Fruit fly (Drosophila melanogaster) whole organism, embryonic: ENCODE results near the gene CG6959.

Experiments used
- Abd-B ChIP-seq: fragments of 200-800 bp; sonication (Bioruptor generic); optimal IDR thresholded peaks from 2 replicates; lab custom pipeline; 2018; ENCODE audit warnings: missing biosample characterization, mild to moderate bottlenecking, missing genetic modification characterization, moderate library complexity
- Antp ChIP-seq: fragments of 200-800 bp; sonication (Bioruptor generic); optimal IDR thresholded peaks from 3 replicates; lab custom pipeline; 2016; ENCODE audit warnings: missing biosample characterization, missing genetic modification characterization
- CG10543 ChIP-seq: fragments of 200-800 bp; sonication (Bioruptor generic); optimal IDR thresholded peaks from 3 replicates; lab custom pipeline; 2017; ENCODE audit warnings: missing biosample characterization, mild to moderate bottlenecking, missing genetic modification characterization, moderate library complexity
- CG12236 ChIP-seq: fragments of 200-800 bp; sonication (Bioruptor generic); optimal IDR thresholded peaks from 2 replicates; lab custom pipeline; 2016; ENCODE audit warnings: missing biosample characterization, missing genetic modification characterization
- CG1233 ChIP-seq: fragments of 200-800 bp; sonication (Bioruptor generic); optimal IDR thresholded peaks from 4 replicates; lab custom pipeline; 2018; ENCODE audit warnings: missing biosample characterization, mild to moderate bottlenecking, missing genetic modification characterization
- CG12744 ChIP-seq: fragments of 200-800 bp; sonication (Bioruptor generic); optimal IDR thresholded peaks from 2 replicates; lab custom pipeline; 2016; ENCODE audit warnings: missing biosample characterization, missing genetic modification characterization
- CG15696 ChIP-seq: fragments of 200-800 bp; sonication (Bioruptor generic); optimal IDR thresholded peaks from 2 replicates; lab custom pipeline; 2019; ENCODE audit warnings: missing biosample characterization, mild to moderate bottlenecking, missing genetic modification characterization, moderate library complexity
- CG1602 ChIP-seq: fragments of 200-800 bp; sonication (Bioruptor generic); optimal IDR thresholded peaks from 3 replicates; lab custom pipeline; 2016; ENCODE audit warnings: missing biosample characterization, missing genetic modification characterization
- CG34224 ChIP-seq: fragments of 200-800 bp; sonication (Bioruptor generic); IDR thresholded peaks from 3 replicates; pipeline ENCODE4 v1.3.6; 2022; ENCODE audit warnings: missing biosample characterization, missing genetic modification characterization; ENCODE audit not compliant: partially characterized antibody
- CG5953 ChIP-seq: fragments of 200-800 bp; sonication (Bioruptor generic); IDR thresholded peaks from 2 replicates; pipeline ENCODE4 v1.3.6; 2022; ENCODE audit warnings: missing biosample characterization, missing genetic modification characterization
- CG6813 ChIP-seq: fragments of 200-800 bp; sonication (Bioruptor generic); optimal IDR thresholded peaks from 2 replicates; lab custom pipeline; 2017; ENCODE audit warnings: missing biosample characterization, missing genetic modification characterization, mild to moderate bottlenecking, moderate library complexity, missing genetic modification reagents
- CG8359 ChIP-seq: fragments of 200-800 bp; sonication (Bioruptor generic); optimal IDR thresholded peaks from 2 replicates; lab custom pipeline; 2017; ENCODE audit warnings: missing biosample characterization, mild to moderate bottlenecking, missing genetic modification characterization, borderline replicate concordance
- CHES-1-like ChIP-seq: fragments of 200-800 bp; sonication (Bioruptor generic); optimal IDR thresholded peaks from 2 replicates; lab custom pipeline; 2016; ENCODE audit warnings: missing biosample characterization, missing genetic modification characterization
- Drgx ChIP-seq: fragments of 200-800 bp; sonication (Bioruptor generic); IDR thresholded peaks from 2 replicates; pipeline ENCODE4 v1.3.6; 2022; ENCODE audit warnings: missing biosample characterization, missing genetic modification characterization
- Fer1 ChIP-seq: fragments of 200-800 bp; sonication (Bioruptor generic); optimal IDR thresholded peaks from 2 replicates; lab custom pipeline; 2017; ENCODE audit warnings: missing biosample characterization, mild to moderate bottlenecking, missing genetic modification characterization
- Gsc ChIP-seq: fragments of 200-800 bp; sonication (Bioruptor generic); IDR thresholded peaks from 2 replicates; pipeline ENCODE4 v1.3.6; 2022; ENCODE audit warnings: missing biosample characterization, missing genetic modification characterization
- HLH3B ChIP-seq: fragments of 200-800 bp; sonication (Bioruptor generic); IDR thresholded peaks from 2 replicates; pipeline ENCODE4 v1.3.6; 2022; ENCODE audit warnings: missing biosample characterization, missing genetic modification characterization
- HLHmδ ChIP-seq: fragments of 200-800 bp; sonication (Bioruptor generic); optimal IDR thresholded peaks from 2 replicates; lab custom pipeline; 2018; ENCODE audit warnings: missing biosample characterization, mild to moderate bottlenecking, missing genetic modification characterization, moderate library complexity
- Hr3 ChIP-seq: fragments of 200-800 bp; sonication (Bioruptor generic); optimal IDR thresholded peaks from 3 replicates; lab custom pipeline; 2016; ENCODE audit warnings: missing biosample characterization, missing genetic modification characterization
- Jarid2 ChIP-seq: fragments of 200-800 bp; sonication (Bioruptor generic); optimal IDR thresholded peaks from 3 replicates; lab custom pipeline; 2017; ENCODE audit warnings: mild to moderate bottlenecking, missing biosample characterization, missing genetic modification reagents, missing genetic modification characterization
- Med ChIP-seq: fragments of 200-800 bp; sonication (Bioruptor generic); peaks from one replicate; lab custom pipeline; 2016; ENCODE audit warnings: missing biosample characterization, missing genetic modification characterization, mild to moderate bottlenecking, inconsistent platforms, moderate library complexity
- Myb ChIP-seq: fragments of 200-800 bp; sonication (Bioruptor generic); optimal IDR thresholded peaks from 2 replicates; lab custom pipeline; 2016; ENCODE audit warnings: missing biosample characterization, missing genetic modification characterization
- Sox102F ChIP-seq: fragments of 200-800 bp; sonication (Bioruptor generic); optimal IDR thresholded peaks from 2 replicates; lab custom pipeline; 2018; ENCODE audit warnings: missing biosample characterization, mild to moderate bottlenecking, missing genetic modification characterization, moderate library complexity
- Stat92E ChIP-seq, 3 experiments: fragments of >200 bp in 2 of 3; fragments of 200-800 bp in 1 of 3; sonication (Bioruptor generic) in 1 of 3; optimal IDR thresholded peaks; 2 replicates each; lab custom pipeline; 2017 to 2019; ENCODE audit warnings: missing biosample characterization in 3 of 3, missing genetic modification characterization in 3 of 3, mild to moderate bottlenecking in 1 of 3, moderate library complexity in 1 of 3
- abd-A ChIP-seq: fragments of 200-800 bp; sonication (Bioruptor generic); optimal IDR thresholded peaks from 3 replicates; lab custom pipeline; 2019; ENCODE audit warnings: missing biosample characterization, mild to moderate bottlenecking, missing genetic modification characterization, moderate library complexity
- ara ChIP-seq: fragments of 200-800 bp; sonication (Bioruptor generic); IDR thresholded peaks from 2 replicates; pipeline ENCODE4 v1.3.6; 2022; ENCODE audit warnings: missing biosample characterization, missing genetic modification characterization
- br ChIP-seq: fragments of >200 bp; optimal IDR thresholded peaks from 2 replicates; lab custom pipeline; 2017
- ci ChIP-seq: fragments of 200-800 bp; sonication (Bioruptor generic); IDR thresholded peaks from 3 replicates; pipeline ENCODE4 v1.3.6; 2022; ENCODE audit warnings: missing biosample characterization, missing genetic modification characterization
- gcm2 ChIP-seq: fragments of 200-800 bp; sonication (Bioruptor generic); optimal IDR thresholded peaks from 2 replicates; lab custom pipeline; 2016; ENCODE audit warnings: missing biosample characterization, missing genetic modification characterization
- insv ChIP-seq, 2 experiments: fragments of 200-800 bp; sonication (Bioruptor generic); optimal IDR thresholded peaks; 3 replicates each; lab custom pipeline; 2016 to 2018; ENCODE audit warnings: missing biosample characterization in 2 of 2, missing genetic modification characterization in 2 of 2
- inv ChIP-seq: fragments of 200-800 bp; sonication (Bioruptor generic); IDR thresholded peaks from 2 replicates; pipeline ENCODE4 v1.3.6; 2022; ENCODE audit warnings: missing biosample characterization, missing genetic modification characterization; ENCODE audit not compliant: partially characterized antibody
- knrl ChIP-seq: fragments of 200-800 bp; sonication (Bioruptor generic); IDR thresholded peaks from 3 replicates; pipeline ENCODE4 v1.3.6; 2022; ENCODE audit warnings: missing biosample characterization, missing genetic modification characterization; ENCODE audit not compliant: partially characterized antibody
- otp ChIP-seq: fragments of 200-800 bp; sonication (Bioruptor generic); IDR thresholded peaks from 3 replicates; pipeline ENCODE4, ENCODE4 v1.3.6; 2022; ENCODE audit warnings: missing biosample characterization, missing genetic modification characterization
- pan ChIP-seq, 4 experiments: fragments of >200 bp in 3 of 4; fragments of 200-800 bp in 1 of 4; sonication (Bioruptor generic) in 1 of 4; optimal IDR thresholded peaks in 3 of 4; IDR thresholded peaks in 1 of 4; 2 replicates each; pipeline versions ENCODE4 v1.3.6 to Lab custom; 2017 to 2022; ENCODE audit warnings: missing biosample characterization in 2 of 4, missing genetic modification characterization in 2 of 4, mixed read lengths in 1 of 4
- ranshi ChIP-seq: fragments of 200-800 bp; sonication (Bioruptor generic); IDR thresholded peaks from 2 replicates; pipeline ENCODE4 v1.3.6; 2022; ENCODE audit warnings: missing biosample characterization, missing genetic modification characterization
- repo ChIP-seq: fragments of 200-800 bp; sonication (Bioruptor generic); optimal IDR thresholded peaks from 2 replicates; lab custom pipeline; 2016; ENCODE audit warnings: missing biosample characterization, missing genetic modification characterization
- sens-2 ChIP-seq: fragments of 200-800 bp; sonication (Bioruptor generic); IDR thresholded peaks from 2 replicates; pipeline ENCODE4 v1.3.6; 2022; ENCODE audit warnings: missing biosample characterization, missing genetic modification characterization
- sug ChIP-seq: fragments of 200-800 bp; optimal IDR thresholded peaks from 2 replicates; lab custom pipeline; 2019; ENCODE audit warnings: missing biosample characterization, mild to moderate bottlenecking, missing genetic modification characterization, moderate library complexity

Gene CG6959

DNA sequence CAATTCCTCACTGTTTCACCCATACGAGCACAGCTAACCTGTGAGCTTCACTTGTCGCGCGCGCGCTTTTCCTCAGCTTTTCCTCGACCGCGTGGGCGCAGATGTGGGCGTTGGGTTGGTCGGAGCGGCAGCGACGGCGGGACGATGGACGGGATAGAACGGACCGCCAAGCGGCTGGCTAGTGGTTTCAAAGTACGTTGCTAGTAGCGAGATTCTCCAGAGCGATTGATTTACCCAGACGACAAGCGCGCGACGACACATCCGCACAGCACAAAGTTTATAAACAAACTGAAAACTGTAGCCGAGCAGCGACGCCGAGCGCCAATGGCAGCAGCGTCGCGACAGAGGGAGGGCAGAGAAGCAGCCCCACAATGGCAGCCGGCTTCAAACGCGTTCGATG is at the start of gene CG6959 (continued):
- TF ChIP-seq abd-A, result peak; percentile 10
- peak; percentile 3 for TF ChIP-seq sug
- TF ChIP-seq HLHmδ, result no peak
- peak; percentile 78; the same call in 2 of the 3 replicates for TF ChIP-seq ci (GFP tag; lab: Robert Waterston, UW)
- no peak for TF ChIP-seq CG1602
- no peak for TF ChIP-seq Myb (GFP tag; lab: Kevin White, UChicago)
- TF ChIP-seq CG34224 (GFP tag; lab: Robert Waterston, UW), result peak; percentile 38; the same call in 2 of the 3 replicates
- TF ChIP-seq Jarid2 (GFP tag; lab: Kevin White, UChicago), result peak; percentile 95
- TF ChIP-seq Sox102F (GFP tag; lab: Kevin White, UChicago), result no peak
- peak; percentile 31 for TF ChIP-seq CG10543 (GFP tag; lab: Kevin White, UChicago)
- TF ChIP-seq Drgx (GFP tag; lab: Robert Waterston, UW), result peak; percentile 63
- TF ChIP-seq otp (GFP tag; lab: Robert Waterston, UW), result peak; percentile 62; the same call in 1 of the 3 replicates
- TF ChIP-seq HLH3B (GFP tag; lab: Robert Waterston, UW), result peak; percentile 8; the same call in 1 of the 2 replicates
- no peak for TF ChIP-seq Antp (GFP tag; lab: Kevin White, UChicago)
- no peak for TF ChIP-seq pan (optimal IDR thresholded peaks at IDR 0.05; lab: Kevin White, UChicago)
- TF ChIP-seq pan (GFP tag; optimal IDR thresholded peaks at IDR 0.05 in 1 of 2, IDR thresholded peaks at IDR 0.05 in 1 of 2), result peak in 1 of 2 experiments; percentile 36
- TF ChIP-seq ranshi (GFP tag; lab: Robert Waterston, UW), result peak; percentile 25; the same call in 1 of the 2 replicates
- no peak for TF ChIP-seq Fer1 (GFP tag; lab: Kevin White, UChicago)
- 0 out of 2 replicates have a peak, but pooled peaks have one; percentile 20 for TF ChIP-seq CG5953 (GFP tag; lab: Robert Waterston, UW)
- TF ChIP-seq inv (GFP tag; lab: Robert Waterston, UW), result no peak
- no peak for TF ChIP-seq ara
- peak; percentile 50 for TF ChIP-seq CG6813 (GFP tag; lab: Kevin White, UChicago)
- peak; percentile 25 for TF ChIP-seq CG8359
- TF ChIP-seq Gsc (GFP tag; lab: Robert Waterston, UW), result no peak
- peak; percentile 41 for TF ChIP-seq CHES-1-like (GFP tag; lab: Kevin White, UChicago)
- no peak for TF ChIP-seq Stat92E (GFP tag; optimal IDR thresholded peaks at IDR 0.05; lab: Kevin White, UChicago)
- TF ChIP-seq, all 482 proteins: peak for 84

DNA sequence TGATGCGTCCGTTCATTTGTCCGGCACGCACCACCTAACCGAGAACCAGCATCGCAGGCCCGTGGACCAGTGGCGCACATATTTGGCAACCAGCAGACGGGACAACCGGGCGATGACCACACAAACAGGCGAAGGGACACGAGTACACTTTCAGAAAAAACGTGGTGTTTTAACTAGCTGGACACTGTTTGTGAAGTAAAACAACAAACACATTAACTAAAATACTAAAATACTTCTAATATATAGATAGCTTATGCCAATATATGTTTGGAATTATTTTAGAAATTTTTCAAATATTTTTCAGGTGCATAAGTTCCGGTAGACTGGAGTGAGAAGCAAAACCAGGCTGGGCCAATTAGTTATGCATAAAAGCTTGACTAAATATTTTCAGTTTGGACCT is 33.6 kb upstream of the CG6959 start:
- TF ChIP-seq CG5953 (GFP tag; lab: Robert Waterston, UW) (no peak), CG12236 (no peak), inv (GFP tag; lab: Robert Waterston, UW) (no peak), CG1233 (GFP tag; lab: Kevin White, UChicago) (no peak), repo (GFP tag; lab: Kevin White, UChicago) (no peak), sens-2 (GFP tag; lab: Robert Waterston, UW) (no peak), gcm2 (GFP tag; lab: Kevin White, UChicago) (no peak), CG15696 (tag; lab: Kevin White, UChicago) (no peak), Abd-B (GFP tag; lab: Kevin White, UChicago) (no peak), knrl (no peak)

DNA sequence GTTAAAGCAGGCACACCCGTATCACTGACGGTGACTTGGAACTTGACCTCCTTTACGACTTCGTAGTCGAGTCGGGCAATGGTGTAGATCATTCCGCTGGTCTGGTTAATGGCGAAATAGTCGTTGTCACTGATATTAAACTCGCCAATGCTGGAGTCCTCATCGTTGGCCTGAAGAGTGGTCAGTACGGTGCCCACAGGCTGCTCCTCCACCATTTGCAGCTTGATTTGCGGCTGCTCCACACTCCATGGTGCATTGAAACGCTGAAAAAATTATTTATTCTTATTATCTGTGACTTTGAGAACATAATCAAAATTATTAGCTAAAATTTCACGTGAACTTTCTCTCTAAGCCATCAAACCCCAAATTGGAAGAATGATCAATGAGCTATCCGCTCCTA is 28.0 kb upstream of the CG6959 start, which contains the start of gene CG34307:
TSS of gene CG34307 (plus strand) at position 301 of the 400 bp plus-strand sequence.
- TF ChIP-seq Hr3 (GFP tag; lab: Kevin White, UChicago) (no peak), CG12744 (GFP tag; lab: Kevin White, UChicago) (no peak), Med (GFP tag; lab: Kevin White, UChicago) (no peak), insv (GFP tag; optimal IDR thresholded peaks at IDR 0.05; lab: Kevin White, UChicago) (no peak), br (no peak), Sox102F (GFP tag; lab: Kevin White, UChicago) (no peak)
